Worm (Caenorhabditis elegans): Measurements from ENCODE around the gene K11C4.2.

DNA sequence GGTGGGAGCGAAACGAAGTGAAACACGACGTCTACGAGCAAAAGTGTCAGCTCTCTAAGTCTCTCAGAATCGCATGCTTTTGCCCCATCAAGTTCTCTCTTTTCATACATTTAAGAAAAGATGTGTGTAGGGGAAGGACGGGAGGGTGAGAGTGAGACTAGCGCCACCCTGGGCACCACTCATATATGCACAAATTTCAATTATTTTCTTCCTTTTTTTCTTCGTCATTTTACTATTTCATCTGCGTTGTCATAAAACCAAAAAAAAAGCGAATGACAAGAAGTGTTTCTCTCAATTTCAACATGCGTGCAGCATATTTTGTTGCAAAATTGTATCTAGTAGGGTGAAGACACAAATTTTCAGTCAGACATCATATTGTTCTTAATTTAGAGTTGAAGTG, 31.8 kb downstream of the K11C4.2 start:
- TF ChIP-seq pqm-1 (tag; optimal IDR thresholded peaks at IDR 0.05) (no peak), eyg-1 (tag; optimal IDR thresholded peaks at IDR 0.05) (no peak), ahr-1 (tag; optimal IDR thresholded peaks at IDR 0.05) (no peak), npax-4 (tag; optimal IDR thresholded peaks at IDR 0.05) (no peak), ref-2 (tag; optimal IDR thresholded peaks at IDR 0.05) (no peak), ceh-18 (tag; optimal IDR thresholded peaks at IDR 0.05) (no peak), nfya-1 (tag; optimal IDR thresholded peaks at IDR 0.05) (no peak), pag-3 (tag; optimal IDR thresholded peaks at IDR 0.05; ENCODE audit: borderline replicate concordance) (no peak), pha-4 (tag; optimal IDR thresholded peaks at IDR 0.05) (no peak), ceh-22 (tag; optimal IDR thresholded peaks at IDR 0.05) (no peak), nhr-232 (tag; optimal IDR thresholded peaks at IDR 0.05) (no peak), unc-3 (GFP tag; conservative IDR thresholded peaks at IDR 0.05) (no peak), unc-3 (tag; optimal IDR thresholded peaks at IDR 0.05) (no peak), ama-1 (optimal IDR thresholded peaks at IDR 0.05) (no peak), fkh-10 (GFP tag; optimal IDR thresholded peaks at IDR 0.05) (no peak)
